Worm (Caenorhabditis elegans) whole organism, L4 larva: ENCODE measurements around the gene ZC132.9.
"Not testable (repeated sequence)": the region's sequence is repeated elsewhere in the genome, so short reads cannot be mapped to it uniquely, and the experiment has no call there.

Experiments
- lir-3 ChIP-seq: sonication (generic microtip); optimal IDR thresholded peaks from 2 replicates; lab custom pipeline; 2016; ENCODE audit warnings: mild to moderate bottlenecking, missing genetic modification characterization, missing compliant biosample characterization
- unc-39 ChIP-seq: sonication (generic microtip); optimal IDR thresholded peaks from 2 replicates; lab custom pipeline; 2017; ENCODE audit warnings: missing biosample characterization, missing genetic modification characterization

DNA sequence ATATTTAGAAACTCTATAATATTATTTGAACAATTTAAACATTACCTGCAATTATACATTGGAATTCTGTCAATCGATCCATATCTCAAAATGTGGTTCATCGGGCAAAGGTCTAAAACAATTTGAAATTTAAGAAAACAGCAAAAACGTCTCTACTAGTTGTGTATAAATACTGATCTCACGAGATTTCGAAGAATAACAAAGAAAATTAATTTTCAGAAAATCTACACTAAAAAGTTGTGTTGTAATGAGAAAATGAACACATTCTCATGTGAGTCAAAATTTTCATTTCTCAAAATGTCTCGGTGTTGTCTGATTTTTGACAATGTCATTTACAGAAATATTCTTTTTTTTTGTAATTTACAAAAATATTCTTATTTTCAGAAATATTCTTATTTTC, 51.6 kb downstream of the ZC132.9 start, which contains the start of gene srt-36:
- not testable (repeated sequence) for TF ChIP-seq lir-3; unc-39 (tag; lab: Kevin White, UChicago)
